Worm (Caenorhabditis elegans): ENCODE data around the gene Y116A8A.7.

Y116A8A.7 gene

ce11 chrIV:16867223-16867622 lies 37.2 kb downstream of the Y116A8A.7 start, which contains the start of gene T06A10.107:
TSS of gene T06A10.107 (plus strand) at chrIV:16867523.
- TF ChIP-seq elt-1 (tag; optimal IDR thresholded peaks at IDR 0.05) (no peak), nhr-23 (tag; optimal IDR thresholded peaks at IDR 0.05) (no peak), ztf-1 (GFP tag; conservative IDR thresholded peaks at IDR 0.05) (no peak)

- no peak for TF ChIP-seq nhr-237 (tag; optimal IDR thresholded peaks at IDR 0.05)
- no peak for TF ChIP-seq blmp-1 (tag; optimal IDR thresholded peaks at IDR 0.05; ENCODE audit: insufficient read depth)
- TF ChIP-seq egl-27 (tag; optimal IDR thresholded peaks at IDR 0.05): no peak
- TF ChIP-seq nhr-25 (tag; optimal IDR thresholded peaks at IDR 0.05): no peak
- no peak for TF ChIP-seq lin-39 (tag; optimal IDR thresholded peaks at IDR 0.05)
- TF ChIP-seq lin-11 (tag; optimal IDR thresholded peaks at IDR 0.05): no peak
- no peak for TF ChIP-seq mbf-1 (tag; optimal IDR thresholded peaks at IDR 0.05)
Observed at ce11 chrIV:16868900-16869299, 38.9 kb downstream of the Y116A8A.7 start, which contains the start of gene T06A10.106. TSS of gene T06A10.106 (minus strand) at chrIV:16869000.
